Fruit fly (Drosophila melanogaster) whole organism, embryonic: Measurements from ENCODE around the gene CG13667.

Experiments used
- ATbp ChIP-seq: fragments of 200-800 bp; sonication (Bioruptor generic); optimal IDR thresholded peaks from 2 replicates; lab custom pipeline; 2017; ENCODE audit warnings: missing biosample characterization, mild to moderate bottlenecking, missing genetic modification characterization, missing genetic modification reagents
- Ada2b ChIP-seq: fragments of 200-800 bp; sonication (Bioruptor generic); IDR thresholded peaks from 2 replicates; pipeline ENCODE4 v1.3.6; 2022; ENCODE audit warnings: missing biosample characterization, missing genetic modification characterization
- Atf6 ChIP-seq: fragments of 200-800 bp; sonication (Bioruptor generic); IDR thresholded peaks from 2 replicates; pipeline ENCODE4 v1.3.6; 2022; ENCODE audit warnings: missing biosample characterization, missing genetic modification characterization
- CG10147 ChIP-seq: fragments of 200-800 bp; sonication (Bioruptor generic); optimal IDR thresholded peaks from 2 replicates; lab custom pipeline; 2019; ENCODE audit warnings: missing biosample characterization, mild to moderate bottlenecking, missing genetic modification characterization, moderate library complexity
- CG10209 ChIP-seq: fragments of 200-800 bp; sonication (Bioruptor generic); optimal IDR thresholded peaks from 3 replicates; lab custom pipeline; 2017; ENCODE audit warnings: missing biosample characterization, mild to moderate bottlenecking, missing genetic modification characterization, missing genetic modification reagents
- CG11085 ChIP-seq: fragments of 200-800 bp; sonication (Bioruptor generic); IDR thresholded peaks from 2 replicates; pipeline ENCODE4 v1.3.6; 2022; ENCODE audit warnings: missing biosample characterization, missing genetic modification characterization
- CG14050 ChIP-seq: fragments of 200-800 bp; sonication (Bioruptor generic); IDR thresholded peaks from 3 replicates; pipeline ENCODE4 v1.3.6; 2022; ENCODE audit warnings: missing biosample characterization, missing genetic modification characterization
- CG14441 ChIP-seq: fragments of 200-800 bp; sonication (Bioruptor generic); IDR thresholded peaks from 2 replicates; pipeline ENCODE4 v1.3.6; 2022; ENCODE audit warnings: missing biosample characterization, missing genetic modification characterization
- CG14710 ChIP-seq: fragments of 200-800 bp; sonication (Bioruptor generic); optimal IDR thresholded peaks from 3 replicates; lab custom pipeline; 2019; ENCODE audit warnings: missing biosample characterization, mild to moderate bottlenecking, missing genetic modification characterization, moderate library complexity
- CG15479 ChIP-seq: fragments of 200-800 bp; sonication (Bioruptor generic); optimal IDR thresholded peaks from 3 replicates; lab custom pipeline; 2019; ENCODE audit warnings: missing biosample characterization, mild to moderate bottlenecking, missing genetic modification characterization, moderate library complexity
- CG1602 ChIP-seq: fragments of 200-800 bp; sonication (Bioruptor generic); optimal IDR thresholded peaks from 3 replicates; lab custom pipeline; 2016; ENCODE audit warnings: missing biosample characterization, missing genetic modification characterization
- CG17361 ChIP-seq: fragments of 200-800 bp; sonication (Bioruptor generic); IDR thresholded peaks from 3 replicates; pipeline ENCODE4 v1.3.6; 2022; ENCODE audit warnings: missing biosample characterization, missing genetic modification characterization
- CG18599 ChIP-seq: fragments of 200-800 bp; sonication (Bioruptor generic); optimal IDR thresholded peaks from 3 replicates; lab custom pipeline; 2017; ENCODE audit warnings: missing biosample characterization, missing genetic modification characterization, mild to moderate bottlenecking, moderate library complexity, missing genetic modification reagents
- CG2875 ChIP-seq: fragments of 200-800 bp; sonication (Bioruptor generic); optimal IDR thresholded peaks from 2 replicates; lab custom pipeline; 2017; ENCODE audit warnings: missing biosample characterization, mild to moderate bottlenecking, missing genetic modification characterization, missing genetic modification reagents
- CG3163 ChIP-seq: fragments of 200-800 bp; sonication (Bioruptor generic); optimal IDR thresholded peaks from 3 replicates; lab custom pipeline; 2016; ENCODE audit warnings: missing biosample characterization, missing genetic modification characterization
- CG32772 ChIP-seq: fragments of 200-800 bp; sonication (Bioruptor generic); IDR thresholded peaks from 2 replicates; pipeline ENCODE4 v1.3.6; 2022; ENCODE audit warnings: missing biosample characterization, missing genetic modification characterization
- CG3281 ChIP-seq: fragments of 200-800 bp; sonication (Bioruptor generic); optimal IDR thresholded peaks from 3 replicates; lab custom pipeline; 2017; ENCODE audit warnings: missing biosample characterization, mild to moderate bottlenecking, missing genetic modification characterization
- CG3407 ChIP-seq: fragments of 200-800 bp; sonication (Bioruptor generic); optimal IDR thresholded peaks from 2 replicates; lab custom pipeline; 2018; ENCODE audit warnings: missing biosample characterization, mild to moderate bottlenecking, missing genetic modification characterization
- CG4730 ChIP-seq: fragments of 200-800 bp; sonication (Bioruptor generic); IDR thresholded peaks from 2 replicates; pipeline ENCODE4 v1.3.6; 2022; ENCODE audit warnings: missing biosample characterization, missing genetic modification characterization
- CG8388 ChIP-seq: fragments of 200-800 bp; sonication (Bioruptor generic); optimal IDR thresholded peaks from 2 replicates; lab custom pipeline; 2019; ENCODE audit warnings: missing biosample characterization, mild to moderate bottlenecking, missing genetic modification characterization, moderate library complexity
- Drgx ChIP-seq: fragments of 200-800 bp; sonication (Bioruptor generic); IDR thresholded peaks from 2 replicates; pipeline ENCODE4 v1.3.6; 2022; ENCODE audit warnings: missing biosample characterization, missing genetic modification characterization
- H15 ChIP-seq: fragments of 200-800 bp; sonication (Bioruptor generic); IDR thresholded peaks from 3 replicates; pipeline ENCODE4 v1.3.6; 2022; ENCODE audit warnings: missing biosample characterization, missing genetic modification characterization
- HHEX ChIP-seq: fragments of 200-800 bp; sonication (Bioruptor generic); optimal IDR thresholded peaks from 3 replicates; lab custom pipeline; 2017; ENCODE audit warnings: missing biosample characterization, mild to moderate bottlenecking, missing genetic modification characterization, missing genetic modification reagents
- HmgZ ChIP-seq: fragments of 200-800 bp; sonication (Bioruptor generic); optimal IDR thresholded peaks from 2 replicates; lab custom pipeline; 2018; ENCODE audit warnings: missing biosample characterization, mild to moderate bottlenecking, missing genetic modification characterization
- Hmr ChIP-seq: fragments of 200-800 bp; sonication (Bioruptor generic); optimal IDR thresholded peaks from 3 replicates; lab custom pipeline; 2017; ENCODE audit warnings: mild to moderate bottlenecking, missing biosample characterization, missing genetic modification reagents, missing genetic modification characterization
- NC2α ChIP-seq: fragments of 200-800 bp; sonication (Bioruptor generic); optimal IDR thresholded peaks from 2 replicates; lab custom pipeline; 2016; ENCODE audit warnings: missing biosample characterization, missing genetic modification characterization
- Nf-YA ChIP-seq: fragments of 200-800 bp; sonication (Bioruptor generic); IDR thresholded peaks from 2 replicates; pipeline ENCODE4 v1.3.6; 2022; ENCODE audit warnings: missing biosample characterization, missing genetic modification characterization
- Oaz ChIP-seq: fragments of 200-800 bp; sonication (Bioruptor generic); IDR thresholded peaks from 2 replicates; pipeline ENCODE4 v1.3.6; 2022; ENCODE audit warnings: missing biosample characterization, missing genetic modification characterization
- Sry-δ ChIP-seq: fragments of 200-800 bp; sonication (Bioruptor generic); optimal IDR thresholded peaks from 2 replicates; lab custom pipeline; 2016; ENCODE audit warnings: missing biosample characterization, missing genetic modification characterization
- Vsx1 ChIP-seq: fragments of 200-800 bp; sonication (Bioruptor generic); optimal IDR thresholded peaks from 2 replicates; lab custom pipeline; 2017; ENCODE audit warnings: missing biosample characterization, mild to moderate bottlenecking, missing genetic modification characterization, missing genetic modification reagents
- Xbp1 ChIP-seq: fragments of 200-800 bp; sonication (Bioruptor generic); optimal IDR thresholded peaks from 3 replicates; lab custom pipeline; 2016; ENCODE audit warnings: missing biosample characterization, mild to moderate bottlenecking, missing genetic modification characterization
- ash1 ChIP-seq: fragments of 200-800 bp; sonication (Bioruptor generic); optimal IDR thresholded peaks from 2 replicates; lab custom pipeline; 2018; ENCODE audit warnings: missing biosample characterization, mild to moderate bottlenecking, missing genetic modification characterization
- bcd ChIP-seq: fragments of 200-800 bp; sonication (Bioruptor generic); optimal IDR thresholded peaks from 2 replicates; lab custom pipeline; 2017; ENCODE audit warnings: missing biosample characterization, mild to moderate bottlenecking, missing genetic modification characterization
- chinmo ChIP-seq: fragments of 200-800 bp; sonication (Bioruptor generic); IDR thresholded peaks from 4 replicates; pipeline ENCODE4 v1.3.6; 2022; ENCODE audit warnings: missing biosample characterization, missing genetic modification characterization; ENCODE audit not compliant: partially characterized antibody
- cwo ChIP-seq: fragments of 200-800 bp; sonication (Bioruptor generic); optimal IDR thresholded peaks from 3 replicates; lab custom pipeline; 2017; ENCODE audit warnings: missing biosample characterization, missing genetic modification characterization, mild to moderate bottlenecking, moderate library complexity, missing genetic modification reagents
- ewg ChIP-seq: fragments of 200-800 bp; sonication (Bioruptor generic); optimal IDR thresholded peaks from 3 replicates; lab custom pipeline; 2017; ENCODE audit warnings: mild to moderate bottlenecking, missing biosample characterization, missing genetic modification reagents, missing genetic modification characterization
- gt ChIP-seq: fragments of 200-800 bp; sonication (Bioruptor generic); IDR thresholded peaks from 2 replicates; pipeline ENCODE4 v1.3.6; 2022; ENCODE audit warnings: missing biosample characterization, missing genetic modification characterization
- her ChIP-seq: fragments of 200-800 bp; sonication (Bioruptor generic); optimal IDR thresholded peaks from 2 replicates; lab custom pipeline; 2016; ENCODE audit warnings: missing biosample characterization, missing genetic modification characterization
- ken ChIP-seq: fragments of 200-800 bp; sonication (Bioruptor generic); IDR thresholded peaks from 3 replicates; pipeline ENCODE4 v1.3.6; 2022; ENCODE audit warnings: missing biosample characterization, missing genetic modification characterization
- klu ChIP-seq: fragments of 200-800 bp; sonication (Bioruptor generic); IDR thresholded peaks from 2 replicates; pipeline ENCODE4 v1.3.6; 2022; ENCODE audit warnings: missing biosample characterization, missing genetic modification characterization
- prd ChIP-seq, 3 experiments: fragments of >200 bp in 2 of 3; fragments of 200-800 bp in 1 of 3; sonication (Bioruptor generic) in 1 of 3; optimal IDR thresholded peaks in 2 of 3; IDR thresholded peaks in 1 of 3; 2 replicates in 2 of 3; 3 replicates in 1 of 3; pipeline versions ENCODE4 v1.3.6 to Lab custom; 2017 to 2022; ENCODE audit warnings: missing biosample characterization in 1 of 3, missing genetic modification characterization in 1 of 3
- sc ChIP-seq, 3 experiments: fragments of >200 bp in 2 of 3; fragments of 200-800 bp in 1 of 3; sonication (Bioruptor generic) in 1 of 3; optimal IDR thresholded peaks; 2 replicates in 2 of 3; 3 replicates in 1 of 3; lab custom pipeline; 2017; ENCODE audit warnings: mild to moderate bottlenecking in 1 of 3, missing biosample characterization in 1 of 3, missing genetic modification characterization in 1 of 3, missing genetic modification reagents in 1 of 3
- ssp ChIP-seq: fragments of 200-800 bp; sonication (Bioruptor generic); IDR thresholded peaks from 2 replicates; pipeline ENCODE4 v1.3.6; 2022; ENCODE audit warnings: missing biosample characterization, missing genetic modification characterization
- sug ChIP-seq: fragments of 200-800 bp; optimal IDR thresholded peaks from 2 replicates; lab custom pipeline; 2019; ENCODE audit warnings: missing biosample characterization, mild to moderate bottlenecking, missing genetic modification characterization, moderate library complexity
- unpg ChIP-seq: fragments of 200-800 bp; sonication (Bioruptor generic); optimal IDR thresholded peaks from 3 replicates; lab custom pipeline; 2018; ENCODE audit warnings: missing biosample characterization, mild to moderate bottlenecking, missing genetic modification characterization, moderate library complexity
- usp ChIP-seq: fragments of >200 bp; optimal IDR thresholded peaks from 2 replicates; lab custom pipeline; 2017; ENCODE audit warnings: missing biosample characterization, missing genetic modification characterization
- zfh1 ChIP-seq: fragments of 200-800 bp; sonication (Bioruptor generic); IDR thresholded peaks from 3 replicates; pipeline ENCODE4 v1.3.6; 2022; ENCODE audit warnings: missing biosample characterization, missing genetic modification characterization

The CG13667 gene

DNA sequence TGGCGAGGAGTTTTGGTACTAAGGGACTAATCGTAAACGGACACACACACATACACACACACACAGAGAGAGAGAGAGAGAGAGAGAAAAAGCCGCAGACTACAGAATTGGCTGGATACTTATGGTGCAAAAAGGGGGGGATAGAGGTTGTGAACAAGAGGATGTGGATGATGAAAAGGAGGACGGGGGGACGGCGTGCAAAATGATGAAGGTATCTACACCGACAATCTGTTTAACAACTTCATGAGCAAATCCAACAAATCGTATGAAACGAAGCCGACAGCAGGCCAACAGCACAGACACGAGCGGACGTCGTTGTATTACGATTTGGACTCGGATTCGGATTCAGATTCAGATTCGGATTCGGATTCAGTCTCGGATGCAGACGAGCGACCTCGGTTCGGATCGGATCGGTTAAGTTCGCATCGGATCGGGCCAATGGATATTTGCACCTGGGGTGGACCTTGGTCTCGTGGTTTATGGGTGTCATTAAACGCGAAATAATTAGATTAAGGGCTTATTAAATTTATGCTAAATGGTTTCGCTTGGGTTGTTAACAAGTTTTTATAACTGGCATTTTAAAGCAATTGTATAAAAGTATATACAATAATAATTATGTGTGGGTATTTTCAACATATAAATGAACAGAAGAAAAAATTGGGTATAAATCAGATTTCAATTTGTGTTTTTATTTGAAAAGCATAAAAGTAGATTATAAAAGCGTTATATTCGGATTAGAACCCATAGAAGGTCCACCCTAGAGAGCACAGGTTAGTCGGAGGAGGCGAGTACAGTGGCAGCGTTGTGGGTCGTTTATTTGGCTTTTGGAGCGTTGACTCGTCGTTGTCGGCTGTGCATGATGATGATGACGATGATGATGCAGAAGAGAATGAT, 50.0 kb downstream of the CG13667 start (continued):
- TF ChIP-seq CG14710 (tag; lab: Kevin White, UChicago) (peak; percentile 83), gt (no peak), CG1602 (GFP tag; lab: Kevin White, UChicago) (peak; percentile 64), CG14050 (GFP tag; lab: Robert Waterston, UW) (peak; percentile 67), unpg (GFP tag; lab: Kevin White, UChicago) (peak; percentile 90), klu (GFP tag; lab: Robert Waterston, UW) (peak; percentile 47; the same call in 1 of the 2 replicates), her (no peak), CG3281 (GFP tag; lab: Kevin White, UChicago) (peak; percentile 97), CG14441 (GFP tag; lab: Robert Waterston, UW) (peak; percentile 80), CG15479 (GFP tag; lab: Kevin White, UChicago) (no peak), Hmr (GFP tag; lab: Kevin White, UChicago) (peak; percentile 95), HHEX (GFP tag; lab: Kevin White, UChicago) (peak; percentile 91), Nf-YA (GFP tag; lab: Robert Waterston, UW) (peak; percentile 47), CG8388 (peak; percentile 84), sug (peak; percentile 83), ATbp (GFP tag; lab: Kevin White, UChicago) (peak; percentile 86), H15 (peak; percentile 55; the same call in 2 of the 3 replicates), prd (optimal IDR thresholded peaks at IDR 0.05; lab: Kevin White, UChicago) (no peak), prd (GFP tag; IDR thresholded peaks at IDR 0.05; lab: Robert Waterston, UW) (peak; percentile 77), Drgx (GFP tag; lab: Robert Waterston, UW) (peak; percentile 93), Xbp1 (GFP tag; lab: Kevin White, UChicago) (peak; percentile 72), CG3407 (GFP tag; lab: Kevin White, UChicago) (peak; percentile 80), CG11085 (GFP tag; lab: Robert Waterston, UW) (peak; percentile 51; the same call in 1 of the 2 replicates), HmgZ (tag; lab: Kevin White, UChicago) (peak; percentile 70), CG3163 (GFP tag; lab: Kevin White, UChicago) (no peak), Sry-δ (GFP tag; lab: Kevin White, UChicago) (peak; percentile 17), ewg (GFP tag; lab: Kevin White, UChicago) (peak; percentile 67), Ada2b (GFP tag; lab: Robert Waterston, UW) (peak; percentile 67), CG17361 (GFP tag; lab: Robert Waterston, UW) (peak; percentile 94), Atf6 (GFP tag; lab: Robert Waterston, UW) (peak; percentile 90), chinmo (GFP tag; lab: Robert Waterston, UW) (0 out of 4 replicates have a peak, but pooled peaks have one; percentile 56), CG10147 (GFP tag; lab: Kevin White, UChicago) (peak; percentile 94), cwo (GFP tag; lab: Kevin White, UChicago) (peak; percentile 92), ken (GFP tag; lab: Robert Waterston, UW) (0 out of 3 replicates have a peak, but pooled peaks have one; percentile 65), ssp (GFP tag; lab: Robert Waterston, UW) (peak; percentile 59), sc (optimal IDR thresholded peaks at IDR 0.05; lab: Kevin White, UChicago) (no peak), sc (GFP tag; optimal IDR thresholded peaks at IDR 0.05; lab: Kevin White, UChicago) (peak; percentile 59), zfh1 (GFP tag; lab: Robert Waterston, UW) (peak; percentile 68), CG18599 (GFP tag; lab: Kevin White, UChicago) (peak; percentile 97), CG32772 (peak; percentile 62), Vsx1 (GFP tag; lab: Kevin White, UChicago) (peak; percentile 80), usp (GFP tag; lab: Kevin White, UChicago) (no peak), ash1 (GFP tag; lab: Kevin White, UChicago) (peak; percentile 41), Oaz (GFP tag; lab: Robert Waterston, UW) (0 out of 2 replicates have a peak, but pooled peaks have one; percentile 49), CG10209 (GFP tag; lab: Kevin White, UChicago) (peak; percentile 90), CG4730 (peak; percentile 71), NC2α (GFP tag; lab: Kevin White, UChicago) (no peak), bcd (peak; percentile 92), CG2875 (GFP tag; lab: Kevin White, UChicago) (peak; percentile 71)
